Worm (Caenorhabditis elegans) whole organism, L4 larva: ENCODE measurements around the gene C30F2.4.

Experiments used
- F44E2.7 ChIP-seq: fragments of 200-800 bp; sonication (Bioruptor generic); IDR thresholded peaks from 2 replicates; pipeline ENCODE4 v2.1.2; 2022; ENCODE audit warnings: missing genetic modification characterization, missing compliant biosample characterization
- F49E8.2 ChIP-seq: sonication (generic microtip); optimal IDR thresholded peaks from 2 replicates; lab custom pipeline; 2016; ENCODE audit warnings: missing compliant biosample characterization, mild to moderate bottlenecking, missing genetic modification characterization, borderline replicate concordance
- R02D3.7 ChIP-seq: fragments of 150-350 bp; sonication (generic microtip); optimal IDR thresholded peaks from 3 replicates; lab custom pipeline; 2014; ENCODE audit warnings: missing biosample characterization, missing genetic modification characterization
- Y105C5A.15 ChIP-seq: fragments of 200-800 bp; sonication (Bioruptor generic); IDR thresholded peaks from 2 replicates; pipeline ENCODE4 v1.3.6; 2022; ENCODE audit warnings: missing genetic modification characterization, missing compliant biosample characterization
- Y75B8A.6 ChIP-seq: fragments of 200-800 bp; sonication (Bioruptor generic); IDR thresholded peaks from 2 replicates; pipeline ENCODE4 v1.3.6; 2022; ENCODE audit warnings: missing genetic modification reagents, missing genetic modification characterization, missing compliant biosample characterization
- arid-1 ChIP-seq: fragments of 200-800 bp; sonication (Bioruptor generic); conservative IDR thresholded peaks from 2 replicates; pipeline ENCODE4 v1.3.6; 2022; ENCODE audit warnings: missing genetic modification reagents, missing genetic modification characterization, missing compliant biosample characterization
- attf-4 ChIP-seq: sonication (generic microtip); optimal IDR thresholded peaks from 3 replicates; lab custom pipeline; 2017; ENCODE audit warnings: missing biosample characterization, missing genetic modification characterization
- ceh-28 ChIP-seq: fragments of 150-350 bp; optimal IDR thresholded peaks from 2 replicates; lab custom pipeline; 2014; ENCODE audit warnings: missing biosample characterization, missing genetic modification reagents, missing genetic modification characterization
- ceh-62 ChIP-seq: sonication (generic microtip); optimal IDR thresholded peaks from 2 replicates; lab custom pipeline; 2017; ENCODE audit warnings: missing biosample characterization, missing genetic modification characterization
- ctbp-1 ChIP-seq: fragments of 200-800 bp; sonication (Bioruptor generic); IDR thresholded peaks from 2 replicates; pipeline ENCODE4 v1.3.6; 2022; ENCODE audit warnings: missing genetic modification reagents, missing genetic modification characterization, missing compliant biosample characterization
- daf-16 ChIP-seq, 3 experiments: sonication (generic microtip); optimal IDR thresholded peaks; 2 replicates each; lab custom pipeline; 2016 to 2017; ENCODE audit warnings: missing genetic modification characterization in 3 of 3, missing genetic modification reagents in 3 of 3, mild to moderate bottlenecking in 2 of 3, missing compliant biosample characterization in 2 of 3, missing biosample characterization in 1 of 3, moderate library complexity in 1 of 3
- daf-8 ChIP-seq: fragments of 200-800 bp; sonication (Bioruptor generic); IDR thresholded peaks from 2 replicates; pipeline ENCODE4 v1.3.6; 2022; ENCODE audit warnings: missing genetic modification characterization, missing compliant biosample characterization
- dmd-6 ChIP-seq: fragments of 200-800 bp; sonication (Bioruptor generic); IDR thresholded peaks from 2 replicates; pipeline ENCODE4 v1.3.6; 2022; ENCODE audit warnings: missing genetic modification reagents, missing genetic modification characterization, missing compliant biosample characterization
- duxl-1 ChIP-seq: sonication (generic microtip); optimal IDR thresholded peaks from 2 replicates; lab custom pipeline; 2016; ENCODE audit warnings: mild to moderate bottlenecking, missing genetic modification characterization, moderate library complexity, missing compliant biosample characterization; ENCODE audit not compliant: poor library complexity
- dve-1 ChIP-seq: sonication (generic microtip); optimal IDR thresholded peaks from 2 replicates; lab custom pipeline; 2017; ENCODE audit warnings: antibody characterized with exemption, mild to moderate bottlenecking, missing genetic modification characterization, missing compliant biosample characterization; ENCODE audit not compliant: insufficient read depth
- egl-27 ChIP-seq: sonication (generic microtip); optimal IDR thresholded peaks from 3 replicates; lab custom pipeline; 2017; ENCODE audit warnings: missing biosample characterization, missing genetic modification reagents, missing genetic modification characterization
- fkh-10 ChIP-seq: fragments of 150-350 bp; optimal IDR thresholded peaks from 2 replicates; lab custom pipeline; 2014; ENCODE audit warnings: missing biosample characterization, missing genetic modification reagents, missing genetic modification characterization
- hlh-11 ChIP-seq: fragments of 200-800 bp; sonication (Bioruptor generic); optimal IDR thresholded peaks from 2 replicates; lab custom pipeline; 2018; ENCODE audit warnings: mild to moderate bottlenecking, missing genetic modification characterization, missing compliant biosample characterization
- hlh-30 ChIP-seq: sonication (generic microtip); optimal IDR thresholded peaks from 2 replicates; lab custom pipeline; 2017; ENCODE audit warnings: antibody characterized with exemption, mild to moderate bottlenecking, missing genetic modification characterization, missing compliant biosample characterization; ENCODE audit not compliant: insufficient read depth
- hmg-1.1 ChIP-seq: fragments of 200-800 bp; sonication (Bioruptor generic); IDR thresholded peaks from 2 replicates; pipeline ENCODE4 v1.3.6; 2022; ENCODE audit warnings: missing genetic modification reagents, missing genetic modification characterization, missing compliant biosample characterization
- lin-29 ChIP-seq: fragments of 200-800 bp; sonication (Bioruptor generic); IDR thresholded peaks from 2 replicates; pipeline ENCODE4 v1.3.6; 2022; ENCODE audit warnings: missing genetic modification reagents, missing genetic modification characterization, missing compliant biosample characterization
- madf-5 ChIP-seq, 2 experiments: fragments of 200-800 bp; sonication (Bioruptor generic); IDR thresholded peaks; 2 replicates each; pipeline ENCODE4 v1.3.6; 2022; ENCODE audit warnings: missing compliant biosample characterization in 2 of 2, missing genetic modification characterization in 2 of 2
- mdl-1 ChIP-seq, 2 experiments: fragments of 150-350 bp in 1 of 2; sonication (generic microtip) in 1 of 2; optimal IDR thresholded peaks; 2 replicates each; lab custom pipeline; 2014 to 2017; ENCODE audit warnings: missing biosample characterization in 2 of 2, missing genetic modification characterization in 2 of 2
- nhr-102 ChIP-seq: sonication (generic microtip); optimal IDR thresholded peaks from 2 replicates; lab custom pipeline; 2016; ENCODE audit warnings: mild to moderate bottlenecking, missing genetic modification characterization, moderate library complexity, missing compliant biosample characterization
- nhr-28 ChIP-seq: fragments of 150-350 bp; optimal IDR thresholded peaks from 2 replicates; lab custom pipeline; 2014; ENCODE audit warnings: missing biosample characterization, missing genetic modification characterization
- nhr-41 ChIP-seq: fragments of 200-800 bp; sonication (Bioruptor generic); IDR thresholded peaks from 2 replicates; pipeline ENCODE4 v1.3.6; 2022; ENCODE audit warnings: missing genetic modification reagents, missing genetic modification characterization, missing compliant biosample characterization
- nhr-76 ChIP-seq: fragments of 150-350 bp; optimal IDR thresholded peaks from 2 replicates; lab custom pipeline; 2014; ENCODE audit warnings: missing biosample characterization, missing genetic modification characterization
- nhr-77 ChIP-seq: fragments of 150-350 bp; optimal IDR thresholded peaks from 2 replicates; lab custom pipeline; 2014; ENCODE audit warnings: missing biosample characterization, missing genetic modification characterization
- sdz-12 ChIP-seq: fragments of 200-800 bp; sonication (Bioruptor generic); optimal IDR thresholded peaks from 2 replicates; lab custom pipeline; 2018; ENCODE audit warnings: mild to moderate bottlenecking, missing genetic modification characterization, missing compliant biosample characterization
- set-16 ChIP-seq: fragments of 200-800 bp; sonication (Bioruptor generic); IDR thresholded peaks from 2 replicates; pipeline ENCODE4 v1.3.6; 2022; ENCODE audit warnings: missing genetic modification reagents, missing genetic modification characterization, missing compliant biosample characterization
- spr-1 ChIP-seq: sonication (generic microtip); optimal IDR thresholded peaks from 2 replicates; lab custom pipeline; 2016; ENCODE audit warnings: mild to moderate bottlenecking, missing genetic modification characterization, missing compliant biosample characterization
- spr-3 ChIP-seq: fragments of 200-800 bp; sonication (Bioruptor generic); optimal IDR thresholded peaks from 2 replicates; lab custom pipeline; 2018; ENCODE audit warnings: mild to moderate bottlenecking, missing genetic modification characterization, missing compliant biosample characterization
- tag-97 ChIP-seq: fragments of 200-800 bp; sonication (Bioruptor generic); IDR thresholded peaks from 2 replicates; pipeline ENCODE4 v1.3.6; 2022; ENCODE audit warnings: missing genetic modification characterization, missing compliant biosample characterization
- zfp-3 ChIP-seq: fragments of 200-800 bp; sonication (Bioruptor generic); conservative IDR thresholded peaks from 2 replicates; pipeline ENCODE4 v1.3.6; 2022; ENCODE audit warnings: missing genetic modification reagents, missing genetic modification characterization, missing compliant biosample characterization
- zip-11 ChIP-seq: fragments of 200-800 bp; sonication (Bioruptor generic); IDR thresholded peaks from 2 replicates; pipeline ENCODE4 v1.3.6; 2022; ENCODE audit warnings: missing genetic modification characterization, missing compliant biosample characterization

C30F2.4 gene

ce11 chrX:16040207-16040716, 36.1 kb downstream of the C30F2.4 start, which contains the start of gene B0395.3 (continued):
- TF ChIP-seq madf-5 (GFP tag; IDR thresholded peaks at IDR 0.05; lab: Robert Waterston, UW): no peak
- no peak for TF ChIP-seq zip-11 (GFP tag; lab: Robert Waterston, UW)
- TF ChIP-seq arid-1: no peak
- TF ChIP-seq nhr-102 (tag; lab: Kevin White, UChicago): no peak
- no peak for TF ChIP-seq ceh-28 (tag; lab: Kevin White, UChicago)
- TF ChIP-seq Y105C5A.15 (GFP tag; lab: Robert Waterston, UW): no peak
- TF ChIP-seq hlh-11 (tag; lab: Kevin White, UChicago): peak; percentile 87
- peak; percentile 95 for TF ChIP-seq hlh-30
- no peak for TF ChIP-seq egl-27
- TF ChIP-seq nhr-41 (GFP tag; lab: Robert Waterston, UW): no peak
- TF ChIP-seq Y75B8A.6 (GFP tag; lab: Robert Waterston, UW): no peak
- TF ChIP-seq, all 104 proteins: peak for 26

- TF ChIP-seq dve-1 (peak; percentile 46), madf-5 (GFP tag; IDR thresholded peaks at IDR 0.05; lab: Robert Waterston, UW) (no peak), mdl-1 (tag; optimal IDR thresholded peaks at IDR 0.05; lab: Kevin White, UChicago) (peak in 1 of 2 experiments; percentile 3), daf-16 (GFP tag; optimal IDR thresholded peaks at IDR 0.05; lab: Kevin White, UChicago) (no peak), daf-16 (tag; optimal IDR thresholded peaks at IDR 0.05; lab: Kevin White, UChicago) (peak; percentile 61), dmd-6 (GFP tag; lab: Robert Waterston, UW) (peak; percentile 43), nhr-28 (tag; lab: Kevin White, UChicago) (peak; percentile 82), fkh-10 (GFP tag; lab: Kevin White, UChicago) (no peak), duxl-1 (tag; lab: Kevin White, UChicago) (no peak), nhr-77 (peak; percentile 47), Y75B8A.6 (GFP tag; lab: Robert Waterston, UW) (no peak), hlh-11 (tag; lab: Kevin White, UChicago) (peak; percentile 46)
Measured at ce11 chrX:16039173-16039572, 37.2 kb downstream of the C30F2.4 start.

- TF ChIP-seq dve-1: no peak
- TF ChIP-seq zip-11 (GFP tag; lab: Robert Waterston, UW): no peak
- no peak for TF ChIP-seq egl-27
- TF ChIP-seq F49E8.2: no peak
- TF ChIP-seq daf-8 (GFP tag; lab: Robert Waterston, UW): no peak
- no peak for TF ChIP-seq sdz-12 (GFP tag; lab: Kevin White, UChicago)
- TF ChIP-seq tag-97 (GFP tag; lab: Robert Waterston, UW): no peak
- TF ChIP-seq spr-1 (tag; lab: Kevin White, UChicago): no peak
- no peak for TF ChIP-seq arid-1
- no peak for TF ChIP-seq ceh-62 (tag; lab: Kevin White, UChicago)
- TF ChIP-seq nhr-41 (GFP tag; lab: Robert Waterston, UW): no peak
- no peak for TF ChIP-seq nhr-76
- TF ChIP-seq R02D3.7 (tag; lab: Kevin White, UChicago): no peak
- no peak for TF ChIP-seq lin-29
- no peak for TF ChIP-seq zfp-3
- no peak for TF ChIP-seq ctbp-1
- no peak for TF ChIP-seq hmg-1.1 (GFP tag; lab: Robert Waterston, UW)
- TF ChIP-seq F44E2.7 (GFP tag; lab: Robert Waterston, UW): no peak
- TF ChIP-seq, all 104 proteins: peak for 0
Measured at ce11 chrX:16030506-16030905, 45.9 kb downstream of the C30F2.4 start, which contains the start of gene mboa-1. Gene mboa-1, plus strand, starts transcription at chrX:16030806.

ce11 chrX:16028980-16029379, 47.4 kb downstream of the C30F2.4 start:
- no peak for TF ChIP-seq attf-4 (tag; lab: Kevin White, UChicago)
- no peak for TF ChIP-seq spr-3 (GFP tag; lab: Kevin White, UChicago)
- TF ChIP-seq set-16 (GFP tag; lab: Robert Waterston, UW): peak; percentile 78
